Worm (Caenorhabditis elegans): ENCODE measurements around the gene mab-5.
A peak's percentile ranks its signal among the peaks of the same experiment; 100 is the strongest.

mab-5 gene

ce11 chrIII:7828576-7829461 lies 45.6 kb upstream of the mab-5 start, which contains the start of the genes egl-45 and kcmf-1 (continued):
- TF ChIP-seq ctbp-1 (GFP tag; IDR thresholded peaks at IDR 0.05) = no peak

- peak; percentile 48; the same call in 1 of the 2 replicates for TF ChIP-seq daf-19 (GFP tag; conservative IDR thresholded peaks at IDR 0.05)
- TF ChIP-seq egl-43 (GFP tag; IDR thresholded peaks at IDR 0.05) = 0 out of 2 replicates have a peak, but pooled peaks have one; percentile 11
- 0 out of 2 replicates have a peak, but pooled peaks have one; percentile 4 for TF ChIP-seq Y105C5A.15 (GFP tag; IDR thresholded peaks at IDR 0.05)
- peak; percentile 15 for TF ChIP-seq aha-1 (tag)
- TF ChIP-seq nhr-76 (tag; optimal IDR thresholded peaks at IDR 0.05) = no peak
- TF ChIP-seq zip-11 (GFP tag; IDR thresholded peaks at IDR 0.05) = no peak
Observed at ce11 chrIII:7824041-7824440, 40.8 kb upstream of the mab-5 start.

ce11 chrIII:7823285-7823684 lies 40.0 kb upstream of the mab-5 start:
- no peak for TF ChIP-seq daf-12 (tag; optimal IDR thresholded peaks at IDR 0.05)

- TF ChIP-seq lin-38 (GFP tag; IDR thresholded peaks at IDR 0.05) = peak; percentile 15; the same call in 1 of the 2 replicates
- peak; percentile 59; the same call in 1 of the 2 replicates for TF ChIP-seq lim-7 (GFP tag; IDR thresholded peaks at IDR 0.05)
- 0 out of 2 replicates have a peak, but pooled peaks have one; percentile 62 for TF ChIP-seq dmd-8 (GFP tag; IDR thresholded peaks at IDR 0.05)
Observed at ce11 chrIII:7821130-7821529, 37.9 kb upstream of the mab-5 start.

ce11 chrIII:7819866-7820265 lies 36.6 kb upstream of the mab-5 start:
- TF ChIP-seq F26F4.8 (GFP tag; conservative IDR thresholded peaks at IDR 0.05) (no peak), aha-1 (tag) (peak; percentile 18), unc-62 (GFP tag; optimal IDR thresholded peaks at IDR 0.05 in 1 of 2) (peak in 1 of 2 experiments; percentile 5), unc-62 (tag; optimal IDR thresholded peaks at IDR 0.05) (no peak)

ce11 chrIII:7818965-7819364 lies 35.7 kb upstream of the mab-5 start:
- TF ChIP-seq Y105C5A.15 (GFP tag; IDR thresholded peaks at IDR 0.05) = no peak
- TF ChIP-seq madf-5 (GFP tag; IDR thresholded peaks at IDR 0.05) = no peak
- TF ChIP-seq ztf-7 (tag; optimal IDR thresholded peaks at IDR 0.05) = no peak
- no peak for TF ChIP-seq daf-12 (tag; optimal IDR thresholded peaks at IDR 0.05)

- TF ChIP-seq rbr-2 (tag; optimal IDR thresholded peaks at IDR 0.05) = no peak
- peak; percentile 100 for TF ChIP-seq nhr-6 (tag; optimal IDR thresholded peaks at IDR 0.05)
Observed at ce11 chrIII:7816463-7816862, 33.2 kb upstream of the mab-5 start.

ce11 chrIII:7815571-7816348 lies 32.5 kb upstream of the mab-5 start:
- TF ChIP-seq php-3 (GFP tag; IDR thresholded peaks at IDR 0.05) (no peak), lim-7 (GFP tag; IDR thresholded peaks at IDR 0.05) (no peak), nhr-6 (tag; optimal IDR thresholded peaks at IDR 0.05) (peak; percentile 100)

- TF ChIP-seq unc-62 (GFP tag; optimal IDR thresholded peaks at IDR 0.05 in 1 of 2) (peak in 1 of 2 experiments; percentile 49), unc-62 (tag; optimal IDR thresholded peaks at IDR 0.05) (no peak), F26F4.8 (GFP tag; conservative IDR thresholded peaks at IDR 0.05) (no peak)
Observed at ce11 chrIII:7815056-7815366, 31.8 kb upstream of the mab-5 start.
